Worm (Caenorhabditis elegans) whole organism, L4 larva: ENCODE data around the gene taap-1.

Source experiments
- D1046.2 ChIP-seq: fragments of 200-800 bp; sonication (Bioruptor generic); IDR thresholded peaks from 2 replicates; pipeline ENCODE4 v1.3.6; 2022; ENCODE audit warnings: missing genetic modification characterization, missing compliant biosample characterization
- F10B5.3 ChIP-seq: sonication (generic microtip); optimal IDR thresholded peaks from 2 replicates; lab custom pipeline; 2016; ENCODE audit warnings: mild to moderate bottlenecking, missing genetic modification characterization, missing compliant biosample characterization
- F26F4.8 ChIP-seq: fragments of 200-800 bp; sonication (Bioruptor generic); conservative IDR thresholded peaks from 2 replicates; pipeline ENCODE4 v1.3.6; 2022; ENCODE audit warnings: missing genetic modification characterization, missing compliant biosample characterization
- F37D6.2 ChIP-seq: sonication (generic microtip); optimal IDR thresholded peaks from 2 replicates; lab custom pipeline; 2016; ENCODE audit warnings: mild to moderate bottlenecking, missing genetic modification characterization, missing compliant biosample characterization
- T20F7.1 ChIP-seq: fragments of 200-800 bp; sonication (Bioruptor generic); optimal IDR thresholded peaks from 2 replicates; lab custom pipeline; 2018; ENCODE audit warnings: mild to moderate bottlenecking, missing genetic modification characterization, missing compliant biosample characterization
- Y105C5A.15 ChIP-seq: fragments of 200-800 bp; sonication (Bioruptor generic); IDR thresholded peaks from 2 replicates; pipeline ENCODE4 v1.3.6; 2022; ENCODE audit warnings: missing genetic modification characterization, missing compliant biosample characterization
- Y48G9A.11 ChIP-seq: fragments of 200-800 bp; sonication (Bioruptor generic); IDR thresholded peaks from 2 replicates; pipeline ENCODE4 v1.3.6; 2022; ENCODE audit warnings: missing genetic modification reagents, missing genetic modification characterization, missing compliant biosample characterization
- ZK546.5 ChIP-seq, 2 experiments: sonication (generic microtip); optimal IDR thresholded peaks; 2 replicates each; lab custom pipeline; 2017; ENCODE audit warnings: missing biosample characterization in 2 of 2, missing genetic modification characterization in 2 of 2
- ama-1 ChIP-seq: fragments of 150-350 bp; optimal IDR thresholded peaks from 2 replicates; lab custom pipeline; 2014; ENCODE audit warnings: inconsistent platforms, mixed read lengths
- attf-4 ChIP-seq: sonication (generic microtip); optimal IDR thresholded peaks from 3 replicates; lab custom pipeline; 2017; ENCODE audit warnings: missing biosample characterization, missing genetic modification characterization
- ceh-28 ChIP-seq: fragments of 150-350 bp; optimal IDR thresholded peaks from 2 replicates; lab custom pipeline; 2014; ENCODE audit warnings: missing biosample characterization, missing genetic modification reagents, missing genetic modification characterization
- ceh-44 ChIP-seq: fragments of 200-800 bp; sonication (Bioruptor generic); IDR thresholded peaks from 2 replicates; pipeline ENCODE4 v1.3.6; 2022; ENCODE audit warnings: missing genetic modification reagents, missing genetic modification characterization, missing compliant biosample characterization
- ceh-82 ChIP-seq: sonication (generic microtip); optimal IDR thresholded peaks from 2 replicates; lab custom pipeline; 2017; ENCODE audit warnings: missing biosample characterization, missing genetic modification characterization
- cey-2 ChIP-seq: sonication (generic microtip); optimal IDR thresholded peaks from 3 replicates; lab custom pipeline; 2017; ENCODE audit warnings: missing genetic modification characterization, mild to moderate bottlenecking, missing compliant biosample characterization, antibody characterized with exemption, borderline replicate concordance; ENCODE audit not compliant: insufficient read depth
- ctbp-1 ChIP-seq: fragments of 200-800 bp; sonication (Bioruptor generic); IDR thresholded peaks from 2 replicates; pipeline ENCODE4 v1.3.6; 2022; ENCODE audit warnings: missing genetic modification reagents, missing genetic modification characterization, missing compliant biosample characterization
- daf-16 ChIP-seq, 3 experiments: sonication (generic microtip); optimal IDR thresholded peaks; 2 replicates each; lab custom pipeline; 2016 to 2017; ENCODE audit warnings: missing genetic modification characterization in 3 of 3, missing genetic modification reagents in 3 of 3, mild to moderate bottlenecking in 2 of 3, missing compliant biosample characterization in 2 of 3, missing biosample characterization in 1 of 3, moderate library complexity in 1 of 3
- daf-19 ChIP-seq: fragments of 200-800 bp; sonication (Bioruptor generic); conservative IDR thresholded peaks from 2 replicates; pipeline ENCODE4 v1.3.6; 2022; ENCODE audit warnings: missing genetic modification characterization, missing compliant biosample characterization
- dmd-8 ChIP-seq: fragments of 200-800 bp; sonication (Bioruptor generic); IDR thresholded peaks from 2 replicates; pipeline ENCODE4 v1.3.6; 2022; ENCODE audit warnings: missing genetic modification characterization, missing compliant biosample characterization
- dmd-9 ChIP-seq: fragments of 200-800 bp; sonication (Bioruptor generic); IDR thresholded peaks from 2 replicates; pipeline ENCODE4 v1.3.6; 2022; ENCODE audit warnings: missing genetic modification reagents, missing genetic modification characterization, missing compliant biosample characterization
- dpl-1 ChIP-seq: fragments of 150-350 bp; optimal IDR thresholded peaks from 2 replicates; lab custom pipeline; 2014; ENCODE audit warnings: missing biosample characterization, missing genetic modification reagents, missing genetic modification characterization
- duxl-1 ChIP-seq: sonication (generic microtip); optimal IDR thresholded peaks from 2 replicates; lab custom pipeline; 2016; ENCODE audit warnings: mild to moderate bottlenecking, missing genetic modification characterization, moderate library complexity, missing compliant biosample characterization; ENCODE audit not compliant: poor library complexity
- dve-1 ChIP-seq: sonication (generic microtip); optimal IDR thresholded peaks from 2 replicates; lab custom pipeline; 2017; ENCODE audit warnings: antibody characterized with exemption, mild to moderate bottlenecking, missing genetic modification characterization, missing compliant biosample characterization; ENCODE audit not compliant: insufficient read depth
- egl-27 ChIP-seq: sonication (generic microtip); optimal IDR thresholded peaks from 3 replicates; lab custom pipeline; 2017; ENCODE audit warnings: missing biosample characterization, missing genetic modification reagents, missing genetic modification characterization
- fkh-10 ChIP-seq: fragments of 150-350 bp; optimal IDR thresholded peaks from 2 replicates; lab custom pipeline; 2014; ENCODE audit warnings: missing biosample characterization, missing genetic modification reagents, missing genetic modification characterization
- fos-1 ChIP-seq: fragments of 150-350 bp; optimal IDR thresholded peaks from 2 replicates; lab custom pipeline; 2014; ENCODE audit warnings: missing biosample characterization, missing genetic modification characterization
- hif-1 ChIP-seq, 2 experiments: sonication (generic microtip); optimal IDR thresholded peaks; 2 replicates each; lab custom pipeline; 2016 to 2017; ENCODE audit warnings: missing compliant biosample characterization in 2 of 2, missing genetic modification characterization in 2 of 2, missing genetic modification reagents in 2 of 2, missing genotype in 2 of 2, mild to moderate bottlenecking in 1 of 2
- hlh-11 ChIP-seq: fragments of 200-800 bp; sonication (Bioruptor generic); optimal IDR thresholded peaks from 2 replicates; lab custom pipeline; 2018; ENCODE audit warnings: mild to moderate bottlenecking, missing genetic modification characterization, missing compliant biosample characterization
- hlh-30 ChIP-seq: sonication (generic microtip); optimal IDR thresholded peaks from 2 replicates; lab custom pipeline; 2017; ENCODE audit warnings: antibody characterized with exemption, mild to moderate bottlenecking, missing genetic modification characterization, missing compliant biosample characterization; ENCODE audit not compliant: insufficient read depth
- lin-38 ChIP-seq: fragments of 200-800 bp; sonication (Bioruptor generic); IDR thresholded peaks from 2 replicates; pipeline ENCODE4 v1.3.6; 2022; ENCODE audit warnings: missing genetic modification reagents, missing genetic modification characterization, missing compliant biosample characterization
- lin-39 ChIP-seq: fragments of 150-350 bp; optimal IDR thresholded peaks from 2 replicates; lab custom pipeline; 2014; ENCODE audit warnings: missing biosample characterization, missing genetic modification reagents, missing genetic modification characterization
- lir-3 ChIP-seq: sonication (generic microtip); optimal IDR thresholded peaks from 2 replicates; lab custom pipeline; 2016; ENCODE audit warnings: mild to moderate bottlenecking, missing genetic modification characterization, missing compliant biosample characterization
- lsy-2 ChIP-seq, 2 experiments: fragments of 150-350 bp in 1 of 2; sonication (generic microtip) in 1 of 2; optimal IDR thresholded peaks; 2 replicates each; lab custom pipeline; 2014 to 2017; ENCODE audit warnings: missing biosample characterization in 2 of 2, missing genetic modification characterization in 2 of 2
- mdl-1 ChIP-seq, 2 experiments: fragments of 150-350 bp in 1 of 2; sonication (generic microtip) in 1 of 2; optimal IDR thresholded peaks; 2 replicates each; lab custom pipeline; 2014 to 2017; ENCODE audit warnings: missing biosample characterization in 2 of 2, missing genetic modification characterization in 2 of 2
- mdt-29 ChIP-seq: fragments of 200-800 bp; sonication (Bioruptor generic); IDR thresholded peaks from 2 replicates; pipeline ENCODE4 v1.3.6; 2022; ENCODE audit warnings: missing genetic modification reagents, missing genetic modification characterization, missing compliant biosample characterization
- nhr-102 ChIP-seq: sonication (generic microtip); optimal IDR thresholded peaks from 2 replicates; lab custom pipeline; 2016; ENCODE audit warnings: mild to moderate bottlenecking, missing genetic modification characterization, moderate library complexity, missing compliant biosample characterization
- nhr-11 ChIP-seq: fragments of 150-350 bp; optimal IDR thresholded peaks from 2 replicates; lab custom pipeline; 2014; ENCODE audit warnings: missing biosample characterization, missing genetic modification characterization
- nhr-25 ChIP-seq: sonication (generic microtip); optimal IDR thresholded peaks from 2 replicates; lab custom pipeline; 2017; ENCODE audit warnings: missing genetic modification characterization, mild to moderate bottlenecking, missing compliant biosample characterization, antibody characterized with exemption, moderate library complexity, borderline replicate concordance; ENCODE audit not compliant: insufficient read depth
- nhr-41 ChIP-seq: fragments of 200-800 bp; sonication (Bioruptor generic); IDR thresholded peaks from 2 replicates; pipeline ENCODE4 v1.3.6; 2022; ENCODE audit warnings: missing genetic modification reagents, missing genetic modification characterization, missing compliant biosample characterization
- skn-1 ChIP-seq: fragments of 150-350 bp; optimal IDR thresholded peaks from 2 replicates; lab custom pipeline; 2014; ENCODE audit warnings: missing biosample characterization, missing genetic modification characterization
- snpc-1.2 ChIP-seq: fragments of 200-800 bp; sonication (Bioruptor generic); IDR thresholded peaks from 2 replicates; pipeline ENCODE4 v1.3.6; 2022; ENCODE audit warnings: missing genetic modification reagents, missing genetic modification characterization, missing compliant biosample characterization
- snpc-4 ChIP-seq: fragments of 150-350 bp; optimal IDR thresholded peaks from 2 replicates; lab custom pipeline; 2014; ENCODE audit warnings: missing biosample characterization, missing genetic modification characterization
- tra-1 ChIP-seq: fragments of 200-800 bp; sonication (Bioruptor generic); IDR thresholded peaks from 2 replicates; pipeline ENCODE4 v1.3.6; 2022; ENCODE audit warnings: missing genetic modification reagents, missing genetic modification characterization, missing compliant biosample characterization
- zfp-3 ChIP-seq: fragments of 200-800 bp; sonication (Bioruptor generic); conservative IDR thresholded peaks from 2 replicates; pipeline ENCODE4 v1.3.6; 2022; ENCODE audit warnings: missing genetic modification reagents, missing genetic modification characterization, missing compliant biosample characterization
- ztf-11 ChIP-seq: fragments of 150-350 bp; optimal IDR thresholded peaks from 2 replicates; lab custom pipeline; 2014; ENCODE audit warnings: missing biosample characterization, missing genetic modification characterization

taap-1 gene

DNA sequence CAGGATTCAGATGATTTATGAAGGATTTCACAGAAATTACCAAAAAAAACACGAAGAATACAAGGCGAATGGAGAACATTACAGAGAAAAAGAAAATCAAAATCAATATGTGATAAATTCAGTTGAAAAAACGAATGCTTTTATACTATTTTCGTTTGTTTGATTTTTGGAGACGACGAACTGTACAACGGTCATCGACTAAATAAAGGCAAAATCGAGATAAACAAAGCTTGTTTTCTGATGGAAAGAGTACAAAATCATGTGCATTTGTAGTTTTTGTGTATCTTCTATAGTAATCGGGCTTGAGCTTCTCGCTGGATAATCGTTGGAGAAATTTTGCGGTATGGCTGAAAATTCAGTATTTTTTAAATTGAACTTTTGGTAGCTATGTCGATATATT lies 12.5 kb downstream of the taap-1 start, which contains the start of gene M05D6.8:
M05D6.8 (minus strand) TSS at position 101 of the 400 bp plus-strand sequence.
- TF ChIP-seq dmd-8 (GFP tag; lab: Robert Waterston, UW), result no peak
- no peak for TF ChIP-seq nhr-11
- TF ChIP-seq snpc-1.2 (GFP tag; lab: Robert Waterston, UW), result no peak
- no peak for TF ChIP-seq ceh-82 (tag; lab: Kevin White, UChicago)
- no peak for TF ChIP-seq ctbp-1 (GFP tag; lab: Robert Waterston, UW)
- TF ChIP-seq tra-1, result no peak
- TF ChIP-seq daf-19 (GFP tag; lab: Robert Waterston, UW), result no peak
- no peak for TF ChIP-seq D1046.2
- no peak for TF ChIP-seq fkh-10 (GFP tag; lab: Kevin White, UChicago)
- no peak for TF ChIP-seq cey-2 (tag; lab: Kevin White, UChicago)
- TF ChIP-seq attf-4 (tag; lab: Kevin White, UChicago), result no peak

DNA sequence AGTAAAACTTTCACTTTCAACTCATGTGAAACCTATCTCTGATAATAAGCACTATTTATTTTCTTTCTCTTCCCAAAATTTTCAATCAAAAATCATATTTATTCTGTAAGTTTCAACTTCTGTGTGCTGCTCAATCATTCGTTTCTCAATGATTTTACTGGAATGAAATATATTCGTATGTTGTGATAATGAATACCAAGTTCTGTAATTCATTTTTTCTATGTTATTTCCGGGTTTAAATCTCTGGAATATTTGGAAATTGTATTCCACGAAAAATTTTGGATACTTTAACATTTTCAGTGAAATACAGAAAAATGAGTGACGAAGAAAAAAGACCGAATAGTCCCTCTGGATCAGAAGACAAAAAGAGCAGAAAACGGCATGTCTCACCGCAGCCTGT lies 15.9 kb downstream of the taap-1 start, which contains the start of gene M05D6.2:
M05D6.2 (plus strand) TSS at position 301 of the 400 bp plus-strand sequence.
- TF ChIP-seq Y48G9A.11 (GFP tag; lab: Robert Waterston, UW) (no peak), T20F7.1 (GFP tag; lab: Kevin White, UChicago) (no peak), cey-2 (tag; lab: Kevin White, UChicago) (no peak), F10B5.3 (tag; lab: Kevin White, UChicago) (no peak), nhr-41 (GFP tag; lab: Robert Waterston, UW) (no peak), skn-1 (tag; lab: Kevin White, UChicago) (no peak), nhr-11 (no peak), dve-1 (tag; lab: Kevin White, UChicago) (no peak), snpc-4 (tag; lab: Kevin White, UChicago) (no peak), mdt-29 (GFP tag; lab: Robert Waterston, UW) (no peak), ceh-28 (no peak), fos-1 (tag; lab: Kevin White, UChicago) (no peak), F26F4.8 (GFP tag; lab: Robert Waterston, UW) (no peak), lin-39 (tag; lab: Kevin White, UChicago) (no peak), ZK546.5 (tag; optimal IDR thresholded peaks at IDR 0.05; lab: Kevin White, UChicago) (no peak), hlh-11 (tag; lab: Kevin White, UChicago) (no peak), lir-3 (tag; lab: Kevin White, UChicago) (no peak), hlh-30 (tag; lab: Kevin White, UChicago) (no peak), hif-1 (tag; optimal IDR thresholded peaks at IDR 0.05; lab: Kevin White, UChicago) (no peak)
- TF ChIP-seq, all 104 proteins: peak for 0

ce11 chrII:8466874-8467273 lies 16.8 kb downstream of the taap-1 start, which contains the start of gene F22B5.10:
F22B5.10 (plus strand) TSS chrII:8467174.
- peak; percentile 49 for TF ChIP-seq ama-1 (lab: Kevin White, UChicago)
- TF ChIP-seq lin-38 (GFP tag; lab: Robert Waterston, UW), result peak; percentile 23; the same call in 1 of the 2 replicates
- TF ChIP-seq Y105C5A.15 (GFP tag; lab: Robert Waterston, UW), result no peak
- TF ChIP-seq, all 104 proteins: peak for 2

DNA sequence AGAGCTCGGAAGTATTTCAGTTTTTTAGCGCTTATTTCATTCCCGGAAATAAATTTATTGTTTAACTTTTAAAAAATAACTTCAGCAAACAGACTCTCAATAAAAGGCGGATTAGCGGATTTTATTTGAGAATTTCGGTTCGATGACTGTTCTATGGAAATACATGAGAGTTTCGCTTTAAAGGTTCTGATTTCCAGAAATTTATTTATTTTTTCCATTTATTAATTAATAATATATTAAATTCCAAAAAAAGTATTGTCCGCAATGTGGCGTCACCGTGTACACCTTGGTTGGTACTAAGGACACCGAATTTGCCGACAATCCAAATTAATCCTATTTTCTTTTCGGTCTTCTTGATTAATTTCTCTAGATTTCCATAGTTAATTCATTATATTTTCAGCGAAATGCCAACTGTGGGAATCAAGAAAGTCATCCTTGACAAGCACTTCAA lies 19.2 kb downstream of the taap-1 start, which contains the start of gene fars-3:
fars-3 (plus strand) TSS at position 401 of the 451 bp plus-strand sequence.
- TF ChIP-seq ceh-44 (GFP tag; lab: Robert Waterston, UW), result no peak
- TF ChIP-seq lin-38 (GFP tag; lab: Robert Waterston, UW), result peak; percentile 67; the same call in 1 of the 2 replicates
- no peak for TF ChIP-seq attf-4 (tag; lab: Kevin White, UChicago)
- TF ChIP-seq duxl-1 (tag; lab: Kevin White, UChicago), result peak; percentile 37
- TF ChIP-seq nhr-102 (tag; lab: Kevin White, UChicago), result peak; percentile 27
- peak; percentile 45 for TF ChIP-seq dpl-1 (GFP tag; lab: Kevin White, UChicago)
- no peak for TF ChIP-seq daf-16 (GFP tag; optimal IDR thresholded peaks at IDR 0.05; lab: Kevin White, UChicago)
- no peak for TF ChIP-seq daf-16 (tag; optimal IDR thresholded peaks at IDR 0.05; lab: Kevin White, UChicago)
- TF ChIP-seq lsy-2 (tag; optimal IDR thresholded peaks at IDR 0.05; lab: Kevin White, UChicago), result peak in 1 of 2 experiments; percentile 66
- no peak for TF ChIP-seq egl-27 (tag; lab: Kevin White, UChicago)
- TF ChIP-seq dmd-9, result no peak
- no peak for TF ChIP-seq ama-1 (lab: Kevin White, UChicago)
- TF ChIP-seq mdl-1 (tag; optimal IDR thresholded peaks at IDR 0.05; lab: Kevin White, UChicago), result no peak
- no peak for TF ChIP-seq F37D6.2
- 0 out of 2 replicates have a peak, but pooled peaks have one; percentile 10 for TF ChIP-seq zfp-3 (GFP tag; lab: Robert Waterston, UW)
- TF ChIP-seq ztf-11 (tag; lab: Kevin White, UChicago), result no peak
- TF ChIP-seq nhr-25, result no peak
- TF ChIP-seq fos-1 (tag; lab: Kevin White, UChicago), result no peak
- no peak for TF ChIP-seq F26F4.8 (GFP tag; lab: Robert Waterston, UW)
